Worm (Caenorhabditis elegans) whole organism, late embryonic: ENCODE measurements around the gene ZK856.19.

ENCODE experiments used
- C08G9.2 ChIP-seq: sonication (generic microtip); optimal IDR thresholded peaks from 2 replicates; lab custom pipeline; 2016; ENCODE audit warnings: mild to moderate bottlenecking, missing genetic modification characterization, moderate library complexity, missing compliant biosample characterization
- F13H6.1 ChIP-seq: sonication (generic microtip); optimal IDR thresholded peaks from 2 replicates; lab custom pipeline; 2016; ENCODE audit warnings: missing genetic modification characterization, missing compliant biosample characterization
- K02D7.2 ChIP-seq: sonication (generic microtip); optimal IDR thresholded peaks from 2 replicates; lab custom pipeline; 2017; ENCODE audit warnings: mild to moderate bottlenecking, missing genetic modification characterization, missing compliant biosample characterization
- T23F11.4 ChIP-seq: fragments of 200-800 bp; sonication (Bioruptor generic); optimal IDR thresholded peaks from 2 replicates; lab custom pipeline; 2018; ENCODE audit warnings: mild to moderate bottlenecking, missing genetic modification characterization, missing compliant biosample characterization
- ceh-14 ChIP-seq: sonication (generic microtip); optimal IDR thresholded peaks from 2 replicates; lab custom pipeline; 2016; ENCODE audit warnings: missing genotype, missing genetic modification characterization, missing compliant biosample characterization
- ceh-19 ChIP-seq: fragments of 200-800 bp; sonication (Bioruptor generic); optimal IDR thresholded peaks from 2 replicates; lab custom pipeline; 2018; ENCODE audit warnings: mild to moderate bottlenecking, missing genetic modification characterization, missing compliant biosample characterization
- ceh-2 ChIP-seq: sonication (generic microtip); optimal IDR thresholded peaks from 2 replicates; lab custom pipeline; 2016; ENCODE audit warnings: missing genotype, missing genetic modification characterization, missing compliant biosample characterization
- ceh-34 ChIP-seq: sonication (generic microtip); optimal IDR thresholded peaks from 2 replicates; lab custom pipeline; 2016; ENCODE audit warnings: mild to moderate bottlenecking, missing genetic modification characterization, missing compliant biosample characterization
- ceh-6 ChIP-seq: fragments of 200-800 bp; sonication (Bioruptor generic); optimal IDR thresholded peaks from 2 replicates; lab custom pipeline; 2018; ENCODE audit warnings: mild to moderate bottlenecking, missing genetic modification characterization, missing compliant biosample characterization
- che-1 ChIP-seq: sonication (generic microtip); optimal IDR thresholded peaks from 2 replicates; lab custom pipeline; 2016; ENCODE audit warnings: mild to moderate bottlenecking, missing genetic modification characterization, missing compliant biosample characterization
- dmd-4 ChIP-seq: sonication (generic microtip); optimal IDR thresholded peaks from 2 replicates; lab custom pipeline; 2016; ENCODE audit warnings: borderline replicate concordance, missing genetic modification characterization, missing compliant biosample characterization
- elt-2 ChIP-seq: sonication (generic microtip); optimal IDR thresholded peaks from 2 replicates; lab custom pipeline; 2016; ENCODE audit warnings: missing genetic modification reagents, missing genetic modification characterization, missing compliant biosample characterization
- ets-4 ChIP-seq: sonication (generic microtip); optimal IDR thresholded peaks from 2 replicates; lab custom pipeline; 2016; ENCODE audit warnings: missing genetic modification characterization, missing compliant biosample characterization
- fax-1 ChIP-seq: sonication (generic microtip); optimal IDR thresholded peaks from 2 replicates; lab custom pipeline; 2016; ENCODE audit warnings: missing genotype, missing genetic modification characterization, missing compliant biosample characterization
- gmeb-2 ChIP-seq: sonication (generic microtip); optimal IDR thresholded peaks from 2 replicates; lab custom pipeline; 2016; ENCODE audit warnings: missing genetic modification characterization, inconsistent platforms, missing compliant biosample characterization
- hlh-13 ChIP-seq: fragments of 200-800 bp; sonication (Bioruptor generic); optimal IDR thresholded peaks from 2 replicates; lab custom pipeline; 2018; ENCODE audit warnings: mild to moderate bottlenecking, missing genetic modification characterization, missing compliant biosample characterization
- hlh-15 ChIP-seq: sonication (generic microtip); optimal IDR thresholded peaks from 2 replicates; lab custom pipeline; 2016; ENCODE audit warnings: missing genetic modification characterization, missing compliant biosample characterization
- hlh-6 ChIP-seq: sonication (generic microtip); optimal IDR thresholded peaks from 2 replicates; lab custom pipeline; 2016; ENCODE audit warnings: missing genotype, missing genetic modification characterization, missing compliant biosample characterization
- hlh-8 ChIP-seq: sonication (generic microtip); optimal IDR thresholded peaks from 2 replicates; lab custom pipeline; 2016; ENCODE audit warnings: missing genotype, missing genetic modification characterization, missing compliant biosample characterization
- lim-6 ChIP-seq: sonication (generic microtip); optimal IDR thresholded peaks from 2 replicates; lab custom pipeline; 2016; ENCODE audit warnings: missing genetic modification characterization, missing compliant biosample characterization
- mec-3 ChIP-seq: sonication (generic microtip); optimal IDR thresholded peaks from 2 replicates; lab custom pipeline; 2016; ENCODE audit warnings: borderline replicate concordance, missing genetic modification characterization, missing compliant biosample characterization
- nhr-232 ChIP-seq: sonication (generic microtip); optimal IDR thresholded peaks from 2 replicates; lab custom pipeline; 2016; ENCODE audit warnings: missing genetic modification characterization, missing compliant biosample characterization
- npax-4 ChIP-seq: sonication (generic microtip); optimal IDR thresholded peaks from 2 replicates; lab custom pipeline; 2016; ENCODE audit warnings: missing genetic modification characterization, missing compliant biosample characterization
- pag-3 ChIP-seq: sonication (generic microtip); optimal IDR thresholded peaks from 2 replicates; lab custom pipeline; 2016; ENCODE audit warnings: missing compliant biosample characterization, missing genetic modification characterization, borderline replicate concordance
- pat-9 ChIP-seq: fragments of 200-800 bp; sonication (Bioruptor generic); optimal IDR thresholded peaks from 2 replicates; lab custom pipeline; 2018; ENCODE audit warnings: mild to moderate bottlenecking, missing genetic modification characterization, moderate library complexity, missing compliant biosample characterization
- pax-1 ChIP-seq: fragments of 150-350 bp; optimal IDR thresholded peaks from 2 replicates; lab custom pipeline; 2014; ENCODE audit warnings: missing biosample characterization, missing genetic modification characterization
- pha-2 ChIP-seq: sonication (generic microtip); optimal IDR thresholded peaks from 2 replicates; lab custom pipeline; 2017; ENCODE audit warnings: mild to moderate bottlenecking, missing genetic modification characterization, missing compliant biosample characterization
- pha-4 ChIP-seq: fragments of 150-350 bp; optimal IDR thresholded peaks from 2 replicates; lab custom pipeline; 2018; ENCODE audit warnings: missing biosample characterization, missing genetic modification reagents, missing genetic modification characterization
- pqm-1 ChIP-seq: sonication (generic microtip); optimal IDR thresholded peaks from 2 replicates; lab custom pipeline; 2016; ENCODE audit warnings: missing genetic modification characterization, missing compliant biosample characterization
- ref-2 ChIP-seq: sonication (generic microtip); optimal IDR thresholded peaks from 2 replicates; lab custom pipeline; 2016; ENCODE audit warnings: missing genetic modification characterization, missing compliant biosample characterization
- rnt-1 ChIP-seq: sonication (generic microtip); optimal IDR thresholded peaks from 2 replicates; lab custom pipeline; 2016; ENCODE audit warnings: missing genetic modification characterization, missing compliant biosample characterization
- sdc-2 ChIP-seq: sonication (generic microtip); optimal IDR thresholded peaks from 2 replicates; lab custom pipeline; 2016; ENCODE audit warnings: missing genotype, missing genetic modification characterization, missing compliant biosample characterization
- sox-2 ChIP-seq: fragments of 200-800 bp; sonication (Bioruptor generic); IDR thresholded peaks from 2 replicates; pipeline ENCODE4 v1.3.6; 2022; ENCODE audit warnings: missing genetic modification reagents, missing genetic modification characterization, missing compliant biosample characterization
- syd-9 ChIP-seq: sonication (generic microtip); optimal IDR thresholded peaks from 2 replicates; lab custom pipeline; 2016; ENCODE audit warnings: mild to moderate bottlenecking, missing genetic modification characterization, moderate library complexity, missing compliant biosample characterization
- unc-42 ChIP-seq: sonication (generic microtip); optimal IDR thresholded peaks from 2 replicates; lab custom pipeline; 2016; ENCODE audit warnings: missing genotype, missing genetic modification characterization, missing compliant biosample characterization
- unc-55 ChIP-seq: sonication (generic microtip); optimal IDR thresholded peaks from 2 replicates; lab custom pipeline; 2017; ENCODE audit warnings: missing biosample characterization, missing genetic modification reagents, missing genetic modification characterization
- zip-5 ChIP-seq: sonication (generic microtip); optimal IDR thresholded peaks from 2 replicates; lab custom pipeline; 2016; ENCODE audit warnings: missing genetic modification characterization, missing compliant biosample characterization

Gene ZK856.19

DNA sequence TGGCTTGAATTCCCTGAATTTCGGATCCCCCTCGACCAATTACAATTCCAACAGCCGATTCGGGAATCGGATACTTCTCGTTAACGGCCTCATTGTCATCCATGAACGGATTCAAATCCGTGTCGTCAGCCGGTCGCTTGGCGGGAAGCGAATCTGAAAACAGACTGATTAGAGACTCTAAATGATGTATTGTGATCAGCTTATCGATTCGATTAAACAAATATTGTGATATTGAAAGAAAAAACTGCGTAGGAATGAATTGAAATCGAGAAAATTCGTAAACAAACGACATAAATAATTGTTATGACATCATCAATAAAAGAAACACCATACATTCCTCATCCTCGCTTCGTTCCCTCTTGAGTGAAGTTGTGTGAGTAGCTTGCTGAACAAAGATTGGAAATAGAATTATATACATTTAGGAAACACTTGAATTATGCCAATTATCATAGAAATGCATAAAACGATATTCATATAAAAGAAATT, 33.3 kb upstream of the ZK856.19 start:
- TF ChIP-seq syd-9 (tag; lab: Kevin White, UChicago) = no peak
- TF ChIP-seq, all 69 proteins: peak for 0

DNA sequence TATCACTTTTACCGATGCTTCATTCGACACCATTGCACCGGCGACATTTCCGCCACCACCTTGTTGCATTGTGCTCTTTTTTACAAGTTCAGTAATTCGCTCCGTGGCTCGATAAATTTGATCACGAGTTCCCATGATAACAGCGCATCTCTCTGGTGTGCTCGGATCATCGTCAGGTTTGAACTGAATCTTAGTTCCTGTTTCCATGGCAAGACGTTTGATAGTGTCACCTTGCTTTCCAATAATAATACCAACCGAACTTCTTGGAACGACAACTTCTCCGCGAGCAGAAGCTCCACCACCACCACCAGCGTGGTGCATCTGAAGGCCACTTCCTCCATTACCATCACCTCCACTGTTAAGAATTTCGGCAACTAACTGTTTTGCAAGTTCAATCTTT, 32.5 kb upstream of the ZK856.19 start:
- no peak for TF ChIP-seq hlh-8 (tag; lab: Kevin White, UChicago)
- no peak for TF ChIP-seq C08G9.2 (tag; lab: Kevin White, UChicago)

DNA sequence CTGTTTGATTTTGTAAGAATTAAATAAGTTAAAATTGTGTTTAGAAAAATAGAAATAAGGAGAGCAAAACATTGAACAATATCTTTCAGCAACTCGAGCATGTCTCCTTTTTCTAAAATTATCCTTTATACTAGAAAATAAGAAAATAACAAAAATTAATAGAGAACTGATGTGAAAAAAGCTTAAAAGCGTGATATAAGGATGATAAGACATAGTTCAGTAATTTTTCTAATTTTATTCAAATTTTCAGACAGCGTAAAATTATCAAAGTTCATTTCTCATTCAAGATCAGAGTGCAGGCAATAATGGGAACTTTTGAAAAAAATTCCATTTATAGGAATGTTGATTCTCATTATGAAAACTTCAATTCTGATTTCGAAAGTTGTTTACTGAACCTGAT, 28.6 kb upstream of the ZK856.19 start, which contains the start of gene str-182:
TSS of gene str-182 (minus strand) at position 101 of the 400 bp plus-strand sequence.
- no peak for TF ChIP-seq dmd-4
- TF ChIP-seq hlh-15 (tag; lab: Kevin White, UChicago) = no peak
- no peak for TF ChIP-seq ceh-2 (tag; lab: Kevin White, UChicago)
- TF ChIP-seq T23F11.4 (GFP tag; lab: Kevin White, UChicago) = no peak
- TF ChIP-seq pat-9 (tag; lab: Kevin White, UChicago) = no peak
- no peak for TF ChIP-seq sox-2
- TF ChIP-seq pqm-1 (tag; lab: Kevin White, UChicago) = no peak
- TF ChIP-seq pag-3 (tag; lab: Kevin White, UChicago) = no peak
- TF ChIP-seq lim-6 = no peak
- TF ChIP-seq sdc-2 (tag; lab: Kevin White, UChicago) = no peak

DNA sequence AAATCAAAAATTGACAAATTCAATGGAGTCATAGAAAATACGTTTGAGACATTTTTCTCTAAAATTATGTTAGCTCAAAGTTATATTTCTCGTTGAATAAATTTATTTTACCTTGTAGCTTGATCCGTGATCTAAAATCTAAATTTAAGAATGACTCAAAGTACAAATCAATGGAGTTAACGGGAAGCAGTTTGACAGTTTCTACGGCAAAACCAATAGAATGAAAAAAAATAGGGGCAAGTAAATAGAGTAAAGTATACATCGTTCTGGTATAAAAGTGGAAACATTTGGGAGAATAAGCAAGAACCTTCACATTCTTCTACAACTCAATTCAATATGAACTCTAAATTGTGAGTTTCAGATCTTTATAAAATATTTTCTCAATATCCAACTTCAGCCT, 26.2 kb upstream of the ZK856.19 start, which contains the start of gene fipr-6:
TSS of gene fipr-6 (plus strand) at position 301 of the 400 bp plus-strand sequence.
- TF ChIP-seq rnt-1 (tag; lab: Kevin White, UChicago) = no peak
- TF ChIP-seq nhr-232 (tag; lab: Kevin White, UChicago) = no peak
- TF ChIP-seq mec-3 = no peak
- no peak for TF ChIP-seq K02D7.2
- TF ChIP-seq ceh-19 = no peak
- TF ChIP-seq npax-4 (tag; lab: Kevin White, UChicago) = no peak
- no peak for TF ChIP-seq ceh-6 (GFP tag; lab: Kevin White, UChicago)
- no peak for TF ChIP-seq elt-2 (tag; lab: Kevin White, UChicago)
- no peak for TF ChIP-seq hlh-13 (GFP tag; lab: Kevin White, UChicago)
- no peak for TF ChIP-seq hlh-15 (tag; lab: Kevin White, UChicago)
- no peak for TF ChIP-seq sdc-2 (tag; lab: Kevin White, UChicago)
- no peak for TF ChIP-seq unc-55 (GFP tag; lab: Kevin White, UChicago)
- TF ChIP-seq ceh-34 (tag; lab: Kevin White, UChicago) = no peak
- TF ChIP-seq gmeb-2 (tag; lab: Kevin White, UChicago) = no peak
- TF ChIP-seq unc-42 (tag; lab: Kevin White, UChicago) = no peak
- no peak for TF ChIP-seq fax-1 (tag; lab: Kevin White, UChicago)
- TF ChIP-seq syd-9 (tag; lab: Kevin White, UChicago) = no peak

DNA sequence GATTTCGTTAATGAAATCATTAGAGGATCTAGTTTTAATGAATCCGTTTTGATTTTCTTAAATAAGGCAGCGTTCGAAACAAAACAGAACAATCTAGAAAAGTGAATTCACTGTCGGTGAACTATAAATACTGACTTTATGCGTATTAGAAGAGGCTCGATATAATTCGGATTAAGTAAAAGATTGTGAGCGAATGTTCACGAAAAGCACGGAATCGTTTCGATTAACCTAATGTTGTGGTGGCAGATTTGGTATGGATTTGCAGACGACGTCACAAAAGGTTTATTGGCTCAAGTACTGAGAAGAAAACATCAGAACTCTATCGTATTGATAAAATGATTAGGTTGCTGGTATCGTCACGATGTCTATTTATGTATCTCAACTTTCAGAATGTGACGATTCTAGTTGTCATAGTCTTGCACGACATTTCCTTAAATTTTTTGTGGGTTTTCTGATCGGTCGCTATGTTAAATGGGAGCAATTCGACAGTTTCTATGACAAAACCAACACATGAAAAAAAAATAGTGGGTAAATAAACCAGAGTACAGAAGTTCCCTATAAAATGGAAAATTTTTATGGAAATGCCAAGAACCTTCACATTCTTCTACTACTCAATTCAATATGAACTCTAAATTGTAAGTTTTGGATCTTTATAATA, 24.6 kb upstream of the ZK856.19 start, which contains the start of the genes pyt-1 and fipr-7:
TSS of gene pyt-1 (minus strand) at position 101 of the 658 bp plus-strand sequence.
TSS of gene fipr-7 (plus strand) at position 608 of the 658 bp plus-strand sequence.
- TF ChIP-seq pax-1 (tag; lab: Kevin White, UChicago) = no peak
- TF ChIP-seq ets-4 (tag; lab: Kevin White, UChicago) = no peak
- TF ChIP-seq rnt-1 (tag; lab: Kevin White, UChicago) = no peak
- TF ChIP-seq pha-2 (tag; lab: Kevin White, UChicago) = no peak
- TF ChIP-seq ceh-6 (GFP tag; lab: Kevin White, UChicago) = no peak
- TF ChIP-seq che-1 (tag; lab: Kevin White, UChicago) = no peak
- no peak for TF ChIP-seq sdc-2 (tag; lab: Kevin White, UChicago)
- no peak for TF ChIP-seq pha-4 (tag; lab: Kevin White, UChicago)
- no peak for TF ChIP-seq dmd-4
- TF ChIP-seq hlh-6 (tag; lab: Kevin White, UChicago) = no peak
- TF ChIP-seq F13H6.1 (tag; lab: Kevin White, UChicago) = no peak
- TF ChIP-seq ref-2 (tag; lab: Kevin White, UChicago) = no peak
- TF ChIP-seq ceh-14 (tag; lab: Kevin White, UChicago) = no peak
- no peak for TF ChIP-seq zip-5 (tag; lab: Kevin White, UChicago)
